Fruit fly (Drosophila melanogaster) whole organism, embryonic: Measurements from ENCODE around the gene CG8564.

Source experiments
- BEAF-32 ChIP-seq: fragments of 200-800 bp; sonication (Bioruptor generic); optimal IDR thresholded peaks from 3 replicates; lab custom pipeline; 2017; ENCODE audit warnings: missing biosample characterization, missing genetic modification characterization, mild to moderate bottlenecking, moderate library complexity, missing genetic modification reagents
- Bteb2 ChIP-seq: fragments of 200-800 bp; sonication (Bioruptor generic); optimal IDR thresholded peaks from 2 replicates; lab custom pipeline; 2016; ENCODE audit warnings: missing biosample characterization, missing genetic modification characterization
- CG10321 ChIP-seq: fragments of 200-800 bp; sonication (Bioruptor generic); IDR thresholded peaks from 2 replicates; pipeline ENCODE4 v1.3.6; 2022; ENCODE audit warnings: missing biosample characterization, missing genetic modification characterization
- CG12155 ChIP-seq: fragments of 200-800 bp; sonication (Bioruptor generic); optimal IDR thresholded peaks from 3 replicates; lab custom pipeline; 2016; ENCODE audit warnings: missing biosample characterization, missing genetic modification characterization
- CG14710 ChIP-seq: fragments of 200-800 bp; sonication (Bioruptor generic); optimal IDR thresholded peaks from 3 replicates; lab custom pipeline; 2019; ENCODE audit warnings: missing biosample characterization, mild to moderate bottlenecking, missing genetic modification characterization, moderate library complexity
- CG15011 ChIP-seq: fragments of 200-800 bp; sonication (Bioruptor generic); optimal IDR thresholded peaks from 3 replicates; lab custom pipeline; 2018; ENCODE audit warnings: missing biosample characterization, mild to moderate bottlenecking, missing genetic modification characterization
- CG15514 ChIP-seq: fragments of 200-800 bp; sonication (Bioruptor generic); optimal IDR thresholded peaks from 3 replicates; lab custom pipeline; 2017; ENCODE audit warnings: missing biosample characterization, missing genetic modification characterization, mild to moderate bottlenecking, moderate library complexity, missing genetic modification reagents
- CG17361 ChIP-seq: fragments of 200-800 bp; sonication (Bioruptor generic); IDR thresholded peaks from 3 replicates; pipeline ENCODE4 v1.3.6; 2022; ENCODE audit warnings: missing biosample characterization, missing genetic modification characterization
- CG18011 ChIP-seq: fragments of 200-800 bp; sonication (Bioruptor generic); optimal IDR thresholded peaks from 2 replicates; lab custom pipeline; 2017; ENCODE audit warnings: missing biosample characterization, missing genetic modification characterization, mild to moderate bottlenecking, moderate library complexity, missing genotype
- CG18599 ChIP-seq: fragments of 200-800 bp; sonication (Bioruptor generic); optimal IDR thresholded peaks from 3 replicates; lab custom pipeline; 2017; ENCODE audit warnings: missing biosample characterization, missing genetic modification characterization, mild to moderate bottlenecking, moderate library complexity, missing genetic modification reagents
- CG30020 ChIP-seq: fragments of 200-800 bp; optimal IDR thresholded peaks from 2 replicates; lab custom pipeline; 2019; ENCODE audit warnings: missing biosample characterization, mild to moderate bottlenecking, missing genetic modification characterization, moderate library complexity
- CG3995 ChIP-seq: fragments of 200-800 bp; sonication (Bioruptor generic); optimal IDR thresholded peaks from 3 replicates; lab custom pipeline; 2016; ENCODE audit warnings: missing biosample characterization, missing genetic modification characterization
- CG7271 ChIP-seq: fragments of 200-800 bp; sonication (Bioruptor generic); optimal IDR thresholded peaks from 2 replicates; lab custom pipeline; 2018; ENCODE audit warnings: missing biosample characterization, mild to moderate bottlenecking, missing genetic modification characterization, moderate library complexity
- CG7963 ChIP-seq: fragments of 200-800 bp; sonication (Bioruptor generic); IDR thresholded peaks from 3 replicates; pipeline ENCODE4 v1.3.6; 2022; ENCODE audit warnings: missing biosample characterization, missing genetic modification characterization; ENCODE audit not compliant: partially characterized antibody
- CG9437 ChIP-seq: fragments of 200-800 bp; sonication (Bioruptor generic); optimal IDR thresholded peaks from 2 replicates; lab custom pipeline; 2018; ENCODE audit warnings: missing biosample characterization, mild to moderate bottlenecking, missing genetic modification characterization
- CG9797 ChIP-seq: fragments of 200-800 bp; sonication (Bioruptor generic); optimal IDR thresholded peaks from 3 replicates; lab custom pipeline; 2018; ENCODE audit warnings: missing biosample characterization, mild to moderate bottlenecking, missing genetic modification characterization
- CHES-1-like ChIP-seq: fragments of 200-800 bp; sonication (Bioruptor generic); optimal IDR thresholded peaks from 2 replicates; lab custom pipeline; 2016; ENCODE audit warnings: missing biosample characterization, missing genetic modification characterization
- CkIIα-i1 ChIP-seq: fragments of 200-800 bp; sonication (Bioruptor generic); IDR thresholded peaks from 2 replicates; pipeline ENCODE4 v1.3.6; 2022; ENCODE audit warnings: missing biosample characterization, missing genetic modification characterization
- ERR ChIP-seq: fragments of 200-800 bp; sonication (Bioruptor generic); optimal IDR thresholded peaks from 2 replicates; lab custom pipeline; 2016; ENCODE audit warnings: missing biosample characterization, missing genetic modification characterization
- GATAe ChIP-seq: fragments of 200-800 bp; sonication (Bioruptor generic); conservative IDR thresholded peaks from 2 replicates; pipeline ENCODE4 v1.3.6; 2022; ENCODE audit warnings: missing biosample characterization, missing genetic modification characterization
- Hsf ChIP-seq: fragments of 200-800 bp; sonication (Bioruptor generic); optimal IDR thresholded peaks from 3 replicates; lab custom pipeline; 2016; ENCODE audit warnings: missing biosample characterization, missing genetic modification characterization
- Lpt ChIP-seq: fragments of >200 bp; optimal IDR thresholded peaks from 2 replicates; lab custom pipeline; 2018; ENCODE audit warnings: missing biosample characterization, missing genetic modification characterization
- Med ChIP-seq: fragments of 200-800 bp; sonication (Bioruptor generic); peaks from one replicate; lab custom pipeline; 2016; ENCODE audit warnings: missing biosample characterization, missing genetic modification characterization, mild to moderate bottlenecking, inconsistent platforms, moderate library complexity
- Myb ChIP-seq: fragments of 200-800 bp; sonication (Bioruptor generic); optimal IDR thresholded peaks from 2 replicates; lab custom pipeline; 2016; ENCODE audit warnings: missing biosample characterization, missing genetic modification characterization
- Opbp ChIP-seq: fragments of 200-800 bp; sonication (Bioruptor generic); IDR thresholded peaks from 3 replicates; pipeline ENCODE4 v1.3.6; 2022; ENCODE audit warnings: missing biosample characterization, missing genetic modification characterization; ENCODE audit not compliant: partially characterized antibody
- Pdp1 ChIP-seq, 2 experiments: fragments of 200-800 bp; sonication (Bioruptor generic); optimal IDR thresholded peaks; 3 replicates each; lab custom pipeline; 2016; ENCODE audit warnings: missing biosample characterization in 2 of 2, missing genetic modification characterization in 2 of 2, mild to moderate bottlenecking in 1 of 2, moderate library complexity in 1 of 2
- Rfx ChIP-seq: fragments of 200-800 bp; sonication (Bioruptor generic); IDR thresholded peaks from 2 replicates; pipeline ENCODE4 v1.3.6; 2022; ENCODE audit warnings: missing biosample characterization, missing genetic modification characterization
- ab ChIP-seq: fragments of 200-800 bp; sonication (Bioruptor generic); optimal IDR thresholded peaks from 2 replicates; lab custom pipeline; 2016; ENCODE audit warnings: missing biosample characterization, missing genetic modification characterization
- aop ChIP-seq: fragments of 200-800 bp; sonication (Bioruptor generic); IDR thresholded peaks from 2 replicates; pipeline ENCODE4 v1.3.6; 2022; ENCODE audit warnings: missing biosample characterization, missing genetic modification characterization
- cad ChIP-seq: fragments of >200 bp; optimal IDR thresholded peaks from 2 replicates; lab custom pipeline; 2017; ENCODE audit warnings: missing biosample characterization, missing genetic modification characterization
- crc ChIP-seq: fragments of 200-800 bp; sonication (Bioruptor generic); optimal IDR thresholded peaks from 2 replicates; lab custom pipeline; 2016; ENCODE audit warnings: missing biosample characterization, missing genetic modification characterization
- emc ChIP-seq: fragments of 200-800 bp; sonication (Bioruptor generic); optimal IDR thresholded peaks from 2 replicates; lab custom pipeline; 2016; ENCODE audit warnings: missing biosample characterization, missing genetic modification characterization
- exex ChIP-seq: fragments of 200-800 bp; sonication (Bioruptor generic); optimal IDR thresholded peaks from 4 replicates; lab custom pipeline; 2018; ENCODE audit warnings: missing biosample characterization, mild to moderate bottlenecking, missing genetic modification characterization, moderate library complexity
- gfzf ChIP-seq: fragments of 200-800 bp; sonication (Bioruptor generic); optimal IDR thresholded peaks from 2 replicates; lab custom pipeline; 2016; ENCODE audit warnings: missing biosample characterization, mild to moderate bottlenecking, missing genetic modification characterization, moderate library complexity
- her ChIP-seq: fragments of 200-800 bp; sonication (Bioruptor generic); optimal IDR thresholded peaks from 2 replicates; lab custom pipeline; 2016; ENCODE audit warnings: missing biosample characterization, missing genetic modification characterization
- ind ChIP-seq: fragments of 200-800 bp; sonication (Bioruptor generic); optimal IDR thresholded peaks from 3 replicates; lab custom pipeline; 2016; ENCODE audit warnings: missing biosample characterization, missing genetic modification characterization
- nau ChIP-seq: fragments of 200-800 bp; sonication (Bioruptor generic); optimal IDR thresholded peaks from 3 replicates; lab custom pipeline; 2017; ENCODE audit warnings: missing biosample characterization, mild to moderate bottlenecking, missing genetic modification characterization, missing genetic modification reagents
- pfk ChIP-seq: fragments of 200-800 bp; sonication (Bioruptor generic); optimal IDR thresholded peaks from 2 replicates; lab custom pipeline; 2018; ENCODE audit warnings: missing biosample characterization, mild to moderate bottlenecking, missing genetic modification characterization, moderate library complexity
- phol ChIP-seq: fragments of 200-800 bp; sonication (Bioruptor generic); optimal IDR thresholded peaks from 3 replicates; lab custom pipeline; 2018; ENCODE audit warnings: missing biosample characterization, mild to moderate bottlenecking, missing genetic modification characterization, moderate library complexity
- pzg ChIP-seq: fragments of 200-800 bp; sonication (Bioruptor generic); optimal IDR thresholded peaks from 3 replicates; lab custom pipeline; 2018; ENCODE audit warnings: missing biosample characterization, mild to moderate bottlenecking, missing genetic modification characterization, moderate library complexity
- row ChIP-seq: fragments of 200-800 bp; sonication (Bioruptor generic); IDR thresholded peaks from 3 replicates; pipeline ENCODE4 v1.3.6; 2022; ENCODE audit warnings: missing biosample characterization, missing genetic modification characterization
- scrt ChIP-seq: fragments of 200-800 bp; sonication (Bioruptor generic); optimal IDR thresholded peaks from 2 replicates; lab custom pipeline; 2018; ENCODE audit warnings: missing biosample characterization, mild to moderate bottlenecking, missing genetic modification characterization, moderate library complexity
- sens ChIP-seq: fragments of 200-800 bp; sonication (Bioruptor generic); peaks from one replicate; lab custom pipeline; 2016; ENCODE audit warnings: missing biosample characterization, missing genetic modification characterization
- wdn ChIP-seq: fragments of 200-800 bp; sonication (Bioruptor generic); IDR thresholded peaks from 2 replicates; pipeline ENCODE4 v1.3.6; 2022; ENCODE audit warnings: missing biosample characterization, missing genetic modification characterization
- wek ChIP-seq: fragments of 200-800 bp; sonication (Bioruptor generic); optimal IDR thresholded peaks from 3 replicates; lab custom pipeline; 2018; ENCODE audit warnings: missing biosample characterization, mild to moderate bottlenecking, missing genetic modification characterization, moderate library complexity

Gene CG8564

dm6 chr3L:7370231-7370882 lies 17.4 kb downstream of the CG8564 start (continued):
- TF ChIP-seq her (GFP tag; lab: Kevin White, UChicago) (no peak), scrt (peak; percentile 64), Opbp (GFP tag; lab: Robert Waterston, UW) (0 out of 3 replicates have a peak, but pooled peaks have one; percentile 4)
- TF ChIP-seq, all 482 proteins: peak for 70

dm6 chr3L:7369543-7369942 lies 18.2 kb downstream of the CG8564 start, which contains the start of gene akirin:
Gene akirin, plus strand, starts transcription at chr3L:7369843.
- TF ChIP-seq CG7963 (GFP tag; lab: Robert Waterston, UW) (no peak), CHES-1-like (GFP tag; lab: Kevin White, UChicago) (no peak), Bteb2 (no peak), CkIIα-i1 (no peak), wek (GFP tag; lab: Kevin White, UChicago) (no peak), CG3995 (GFP tag; lab: Kevin White, UChicago) (peak; percentile 9), sens (GFP tag; lab: Kevin White, UChicago) (peak; percentile 12), CG12155 (GFP tag; lab: Kevin White, UChicago) (peak; percentile 43), CG9437 (GFP tag; lab: Kevin White, UChicago) (no peak), Myb (GFP tag; lab: Kevin White, UChicago) (peak; percentile 28), Med (GFP tag; lab: Kevin White, UChicago) (peak; percentile 42), emc (GFP tag; lab: Kevin White, UChicago) (no peak), CG14710 (tag; lab: Kevin White, UChicago) (peak; percentile 16), Rfx (GFP tag; lab: Robert Waterston, UW) (no peak), crc (no peak), CG9797 (peak; percentile 38), cad (GFP tag; lab: Kevin White, UChicago) (no peak), phol (tag; lab: Kevin White, UChicago) (peak; percentile 30), Lpt (GFP tag; lab: Kevin White, UChicago) (no peak), Pdp1 (GFP tag; optimal IDR thresholded peaks at IDR 0.05; lab: Kevin White, UChicago) (peak in 1 of 2 experiments; percentile 22), ab (GFP tag; lab: Kevin White, UChicago) (no peak), CG30020 (tag; lab: Kevin White, UChicago) (peak; percentile 30), pzg (GFP tag; lab: Kevin White, UChicago) (peak; percentile 38), CG17361 (GFP tag; lab: Robert Waterston, UW) (no peak), CG18599 (GFP tag; lab: Kevin White, UChicago) (peak; percentile 14), gfzf (GFP tag; lab: Kevin White, UChicago) (peak; percentile 70), nau (no peak), CG15514 (peak; percentile 4), exex (no peak), row (GFP tag; lab: Robert Waterston, UW) (peak; percentile 22; the same call in 1 of the 3 replicates), CG10321 (GFP tag; lab: Robert Waterston, UW) (no peak; the same call in 1 of the 2 replicates), BEAF-32 (GFP tag; lab: Kevin White, UChicago) (peak; percentile 24), scrt (no peak), wdn (GFP tag; lab: Robert Waterston, UW) (no peak), Hsf (GFP tag; lab: Kevin White, UChicago) (no peak), ind (GFP tag; lab: Kevin White, UChicago) (no peak), GATAe (GFP tag; lab: Robert Waterston, UW) (no peak), aop (no peak), CG7271 (tag; lab: Kevin White, UChicago) (no peak), pfk (GFP tag; lab: Kevin White, UChicago) (peak; percentile 18), CG15011 (no peak), ERR (GFP tag; lab: Kevin White, UChicago) (no peak), CG18011 (GFP tag; lab: Kevin White, UChicago) (no peak)
